Worm (Caenorhabditis elegans): Measurements from ENCODE around the gene sre-26.

Gene sre-26

DNA sequence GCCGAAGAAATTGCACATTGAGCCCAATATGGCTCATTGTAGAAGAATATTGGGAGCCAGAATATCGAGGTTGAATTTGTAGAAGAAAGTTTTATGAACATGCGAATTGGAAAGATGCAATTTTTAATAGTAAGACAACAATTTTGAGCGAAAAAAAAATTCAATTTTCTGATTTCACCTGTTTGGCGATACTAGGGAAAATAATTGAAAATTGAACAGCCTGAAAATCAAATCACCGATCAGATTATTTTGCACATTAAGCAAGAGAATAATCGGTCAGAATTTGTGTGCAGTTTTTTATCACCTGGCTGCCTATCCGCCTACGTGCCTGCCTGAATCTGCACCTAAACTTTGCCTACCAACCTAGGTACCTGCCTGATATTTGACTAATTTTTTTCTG, at the start of gene sre-26:
TSS of gene sre-26 (minus strand) at position 101 of the 400 bp plus-strand sequence.
- TF ChIP-seq ztf-29 (GFP tag; IDR thresholded peaks at IDR 0.05): no peak
- no peak for TF ChIP-seq flt-1 (GFP tag; IDR thresholded peaks at IDR 0.05)
- TF ChIP-seq klf-2 (GFP tag; conservative IDR thresholded peaks at IDR 0.05): no peak

- no peak for TF ChIP-seq ref-1 (GFP tag; conservative IDR thresholded peaks at IDR 0.05)
Observed at ce11 chrII:12467047-12467446, 46.7 kb upstream of the sre-26 start, which contains the start of gene srg-16. Gene srg-16, plus strand, starts transcription at chrII:12467133.

ce11 chrII:12465557-12465956, 45.2 kb upstream of the sre-26 start, which contains the start of gene sre-37:
Gene sre-37, plus strand, starts transcription at chrII:12465857.
- TF ChIP-seq cog-1 (tag; optimal IDR thresholded peaks at IDR 0.05): no peak
- TF ChIP-seq klf-2 (GFP tag; conservative IDR thresholded peaks at IDR 0.05): no peak
- TF ChIP-seq tab-1 (GFP tag; IDR thresholded peaks at IDR 0.05): no peak
- TF ChIP-seq flt-1 (GFP tag; IDR thresholded peaks at IDR 0.05): no peak
- no peak for TF ChIP-seq T22C8.4 (GFP tag; IDR thresholded peaks at IDR 0.05)
- TF ChIP-seq ref-1 (GFP tag; conservative IDR thresholded peaks at IDR 0.05): no peak
- no peak for TF ChIP-seq ztf-29 (GFP tag; IDR thresholded peaks at IDR 0.05)
- no peak for TF ChIP-seq ztf-23 (GFP tag; IDR thresholded peaks at IDR 0.05)
- no peak for TF ChIP-seq med-1 (GFP tag; optimal IDR thresholded peaks at IDR 0.05; ENCODE audit: insufficient read depth)

DNA sequence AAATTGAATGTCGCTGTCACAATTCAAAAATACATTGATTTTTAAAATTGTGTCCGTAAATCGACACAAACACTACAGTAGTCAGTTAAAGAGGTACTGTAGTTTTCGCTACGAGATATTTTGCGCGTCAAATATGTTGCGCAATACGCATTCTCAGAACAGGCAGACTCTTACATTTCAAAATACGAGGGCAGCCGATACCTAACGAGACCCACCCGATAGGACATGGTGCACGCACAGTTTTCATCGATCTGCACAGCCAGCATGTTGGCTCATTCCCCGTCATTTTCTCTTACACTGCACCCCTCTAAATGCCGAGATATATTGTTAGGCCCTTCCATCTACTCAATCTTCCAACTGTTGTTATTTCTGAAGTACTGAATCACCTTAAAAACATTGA, 41.9 kb upstream of the sre-26 start, which contains the start of gene F15A4.2:
TSS of gene F15A4.2 (plus strand) at position 301 of the 400 bp plus-strand sequence.
- no peak for TF ChIP-seq med-1 (GFP tag; optimal IDR thresholded peaks at IDR 0.05; ENCODE audit: insufficient read depth)
- no peak for TF ChIP-seq cog-1 (tag; optimal IDR thresholded peaks at IDR 0.05)
- no peak; the same call in 1 of the 2 replicates for TF ChIP-seq T22C8.4 (GFP tag; IDR thresholded peaks at IDR 0.05)
- no peak for TF ChIP-seq ztf-23 (GFP tag; IDR thresholded peaks at IDR 0.05)
- no peak for TF ChIP-seq ztf-29 (GFP tag; IDR thresholded peaks at IDR 0.05)
- no peak for TF ChIP-seq klf-2 (GFP tag; conservative IDR thresholded peaks at IDR 0.05)

DNA sequence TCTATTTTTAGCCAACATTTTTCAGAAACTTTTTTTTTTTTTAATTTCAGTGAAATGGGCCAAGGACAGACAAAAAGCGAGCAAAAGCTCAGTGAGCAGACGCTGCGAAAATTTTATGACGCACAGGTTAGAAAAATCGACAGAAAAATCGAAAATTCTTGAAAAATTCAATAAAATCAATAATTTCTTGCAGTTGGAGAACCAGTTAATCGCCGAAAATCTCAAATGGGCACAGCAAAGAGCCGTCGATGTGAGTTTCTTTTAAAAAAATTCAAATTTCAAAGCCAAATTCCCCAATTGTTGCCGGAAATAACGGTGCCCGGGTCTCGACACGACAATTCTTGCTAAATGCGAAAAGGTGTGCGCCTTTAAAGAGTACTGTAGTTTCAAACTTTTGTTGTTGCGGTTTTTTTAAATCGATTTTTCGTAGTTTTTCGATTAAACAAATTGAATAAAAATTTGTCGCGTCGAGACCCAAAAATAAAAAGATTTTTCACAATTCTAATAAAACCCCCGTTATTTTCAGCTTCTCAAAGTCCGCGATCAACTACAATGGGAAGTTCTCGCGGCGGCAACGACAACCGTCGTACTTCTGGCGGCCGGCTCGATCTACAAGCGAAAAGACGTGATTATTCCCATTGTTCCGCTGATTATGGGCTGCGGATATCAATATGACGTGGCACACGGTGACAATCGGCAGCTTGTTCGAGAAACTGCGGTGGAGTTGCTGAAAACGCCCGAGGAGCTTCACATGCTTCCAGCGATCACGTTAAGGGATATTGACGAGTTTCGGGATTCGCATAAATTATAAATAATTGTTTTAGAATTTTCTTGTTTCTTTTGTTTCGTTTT, 40.4 kb upstream of the sre-26 start, which contains the start of gene tag-280:
TSS of gene tag-280 (plus strand) at position 51 of the 852 bp plus-strand sequence.
- no peak for TF ChIP-seq cog-1 (tag; optimal IDR thresholded peaks at IDR 0.05)
- no peak for TF ChIP-seq ref-1 (GFP tag; conservative IDR thresholded peaks at IDR 0.05)
- no peak for TF ChIP-seq ztf-23 (GFP tag; IDR thresholded peaks at IDR 0.05)
- no peak for TF ChIP-seq flt-1 (GFP tag; IDR thresholded peaks at IDR 0.05)
- TF ChIP-seq T22C8.4 (GFP tag; IDR thresholded peaks at IDR 0.05): no peak
- no peak for TF ChIP-seq tab-1 (GFP tag; IDR thresholded peaks at IDR 0.05)
- TF ChIP-seq ztf-29 (GFP tag; IDR thresholded peaks at IDR 0.05): no peak
- no peak for TF ChIP-seq med-1 (GFP tag; optimal IDR thresholded peaks at IDR 0.05; ENCODE audit: insufficient read depth)

ce11 chrII:12459422-12459821, 39.0 kb upstream of the sre-26 start, which contains the start of gene tag-281:
Gene tag-281, plus strand, starts transcription at chrII:12459761.
- TF ChIP-seq ztf-23 (GFP tag; IDR thresholded peaks at IDR 0.05) (0 out of 2 replicates have a peak, but pooled peaks have one; percentile 44), klf-2 (GFP tag; conservative IDR thresholded peaks at IDR 0.05) (no peak), cog-1 (tag; optimal IDR thresholded peaks at IDR 0.05) (peak; percentile 48)

DNA sequence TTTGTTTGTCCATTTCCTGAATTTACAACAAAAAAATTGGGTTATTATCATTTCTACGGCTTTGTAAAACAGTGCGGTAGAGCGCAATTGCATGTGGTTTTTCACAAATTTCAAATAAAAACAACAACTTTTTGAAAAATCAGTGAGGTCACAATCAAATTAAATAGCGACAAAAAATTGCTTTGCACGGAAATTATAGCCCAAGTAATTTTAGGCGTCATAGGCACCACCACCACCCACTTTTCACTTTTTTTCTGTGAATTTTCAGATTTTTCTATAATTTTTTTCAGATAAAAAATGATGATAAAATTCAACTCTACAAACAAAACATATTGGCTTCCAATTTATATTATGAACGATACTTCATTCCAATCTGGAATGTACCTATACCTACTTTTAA, 36.9 kb upstream of the sre-26 start, which contains the start of gene sre-38:
TSS of gene sre-38 (plus strand) at position 301 of the 400 bp plus-strand sequence.
- TF ChIP-seq ztf-29 (GFP tag; IDR thresholded peaks at IDR 0.05) (no peak), cog-1 (tag; optimal IDR thresholded peaks at IDR 0.05) (no peak), flt-1 (GFP tag; IDR thresholded peaks at IDR 0.05) (no peak), tab-1 (GFP tag; IDR thresholded peaks at IDR 0.05) (no peak), ref-1 (GFP tag; conservative IDR thresholded peaks at IDR 0.05) (no peak), ztf-23 (GFP tag; IDR thresholded peaks at IDR 0.05) (no peak), med-1 (GFP tag; optimal IDR thresholded peaks at IDR 0.05; ENCODE audit: insufficient read depth) (no peak), T22C8.4 (GFP tag; IDR thresholded peaks at IDR 0.05) (no peak), klf-2 (GFP tag; conservative IDR thresholded peaks at IDR 0.05) (no peak)

- TF ChIP-seq cog-1 (tag; optimal IDR thresholded peaks at IDR 0.05) (no peak), ztf-29 (GFP tag; IDR thresholded peaks at IDR 0.05) (no peak), klf-2 (GFP tag; conservative IDR thresholded peaks at IDR 0.05) (no peak), ztf-23 (GFP tag; IDR thresholded peaks at IDR 0.05) (no peak), flt-1 (GFP tag; IDR thresholded peaks at IDR 0.05) (no peak), tab-1 (GFP tag; IDR thresholded peaks at IDR 0.05) (0 out of 2 replicates have a peak, but pooled peaks have one; percentile 42)
Observed at ce11 chrII:12456633-12457032, 36.2 kb upstream of the sre-26 start, which contains the start of gene sre-32. Gene sre-32, minus strand, starts transcription at chrII:12456733.

ce11 chrII:12452754-12453352, 32.5 kb upstream of the sre-26 start, which contains the start of the genes sre-35 and sre-33:
Gene sre-35, minus strand, starts transcription at chrII:12452854.
Gene sre-33, plus strand, starts transcription at chrII:12453302.
- TF ChIP-seq ztf-23 (GFP tag; IDR thresholded peaks at IDR 0.05): no peak
- TF ChIP-seq ztf-29 (GFP tag; IDR thresholded peaks at IDR 0.05): no peak
- TF ChIP-seq T22C8.4 (GFP tag; IDR thresholded peaks at IDR 0.05): no peak
- no peak for TF ChIP-seq med-1 (GFP tag; optimal IDR thresholded peaks at IDR 0.05; ENCODE audit: insufficient read depth)
- no peak for TF ChIP-seq klf-2 (GFP tag; conservative IDR thresholded peaks at IDR 0.05)

DNA sequence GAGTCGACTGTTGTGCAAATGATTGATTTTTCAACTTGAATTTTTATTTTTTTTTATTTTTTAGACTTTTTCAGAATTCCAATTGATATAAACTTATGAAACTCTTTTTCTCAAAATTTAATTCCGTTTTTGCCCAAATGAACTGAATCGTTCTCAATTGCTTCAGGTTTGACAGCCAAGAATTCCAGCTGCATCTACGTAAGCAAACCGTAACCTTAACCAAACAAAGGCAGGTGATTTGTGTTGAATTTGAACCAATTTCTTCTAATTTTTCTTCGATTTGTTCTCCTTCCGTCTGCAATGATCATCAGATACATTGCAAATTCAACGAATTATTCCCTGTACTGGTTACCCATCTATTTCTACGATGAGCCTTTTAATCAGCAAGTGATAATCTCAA, 29.5 kb upstream of the sre-26 start, which contains the start of gene sre-34:
TSS of gene sre-34 (plus strand) at position 301 of the 400 bp plus-strand sequence.
- TF ChIP-seq ztf-29 (GFP tag; IDR thresholded peaks at IDR 0.05) (no peak), cog-1 (tag; optimal IDR thresholded peaks at IDR 0.05) (no peak), T22C8.4 (GFP tag; IDR thresholded peaks at IDR 0.05) (no peak), flt-1 (GFP tag; IDR thresholded peaks at IDR 0.05) (no peak), med-1 (GFP tag; optimal IDR thresholded peaks at IDR 0.05; ENCODE audit: insufficient read depth) (no peak), ref-1 (GFP tag; conservative IDR thresholded peaks at IDR 0.05) (no peak), tab-1 (GFP tag; IDR thresholded peaks at IDR 0.05) (no peak), ztf-23 (GFP tag; IDR thresholded peaks at IDR 0.05) (no peak), klf-2 (GFP tag; conservative IDR thresholded peaks at IDR 0.05) (no peak)
